Worm (Caenorhabditis elegans) whole organism, midembryonic: ENCODE results near the gene F35F10.13.

ENCODE experiments used
- T22C8.4 ChIP-seq: fragments of 200-800 bp; sonication (Bioruptor generic); IDR thresholded peaks from 2 replicates; pipeline ENCODE4 v1.3.6; 2022; ENCODE audit warnings: missing genetic modification characterization, missing compliant biosample characterization
- cog-1 ChIP-seq: sonication (generic microtip); optimal IDR thresholded peaks from 2 replicates; lab custom pipeline; 2016; ENCODE audit warnings: missing genetic modification characterization, missing compliant biosample characterization
- flt-1 ChIP-seq: fragments of 200-800 bp; sonication (Bioruptor generic); IDR thresholded peaks from 2 replicates; pipeline ENCODE4 v1.3.6; 2022; ENCODE audit warnings: missing genetic modification characterization, missing compliant biosample characterization
- klf-2 ChIP-seq: fragments of 200-800 bp; sonication (Bioruptor generic); conservative IDR thresholded peaks from 2 replicates; pipeline ENCODE4 v1.3.6; 2022; ENCODE audit warnings: missing genetic modification reagents, missing genetic modification characterization, missing compliant biosample characterization
- med-1 ChIP-seq: sonication (generic microtip); optimal IDR thresholded peaks from 2 replicates; lab custom pipeline; 2017; ENCODE audit warnings: missing genetic modification characterization, mild to moderate bottlenecking, missing compliant biosample characterization, antibody characterized with exemption, missing genetic modification reagents; ENCODE audit not compliant: insufficient read depth
- ref-1 ChIP-seq: fragments of 200-800 bp; sonication (Bioruptor generic); conservative IDR thresholded peaks from 2 replicates; pipeline ENCODE4 v1.3.6; 2022; ENCODE audit warnings: missing genetic modification reagents, missing genetic modification characterization, missing compliant biosample characterization
- tab-1 ChIP-seq: fragments of 200-800 bp; sonication (Bioruptor generic); IDR thresholded peaks from 2 replicates; pipeline ENCODE4 v1.3.6; 2022; ENCODE audit warnings: missing genetic modification characterization, missing compliant biosample characterization
- ztf-23 ChIP-seq: fragments of 200-800 bp; sonication (Bioruptor generic); IDR thresholded peaks from 2 replicates; pipeline ENCODE4 v1.3.6; 2022; ENCODE audit warnings: missing genetic modification reagents, missing genetic modification characterization, missing compliant biosample characterization
- ztf-29 ChIP-seq: fragments of 200-800 bp; sonication (Bioruptor generic); IDR thresholded peaks from 2 replicates; pipeline ENCODE4 v1.3.6; 2022; ENCODE audit warnings: missing genetic modification reagents, missing genetic modification characterization, missing compliant biosample characterization

- TF ChIP-seq klf-2 (GFP tag; lab: Robert Waterston, UW) (no peak), flt-1 (GFP tag; lab: Robert Waterston, UW) (no peak), ztf-29 (no peak), cog-1 (no peak), T22C8.4 (no peak), med-1 (GFP tag; lab: Kevin White, UChicago) (no peak), ztf-23 (no peak), tab-1 (no peak), ref-1 (GFP tag; lab: Robert Waterston, UW) (no peak)
Measured at ce11 chrV:3315308-3315707, 3.6 kb downstream of the F35F10.13 start, which contains the start of gene arrd-19.
